Fruit fly (Drosophila melanogaster) whole organism, prepupa: Measurements from ENCODE around the gene eIF4E1.

Experiments used
- Blimp-1 ChIP-seq: fragments of 200-800 bp; sonication (Bioruptor generic); optimal IDR thresholded peaks from 3 replicates; lab custom pipeline; 2017; ENCODE audit warnings: missing biosample characterization, missing genetic modification characterization, mild to moderate bottlenecking, moderate library complexity, missing genetic modification reagents
- CG10631 ChIP-seq: fragments of 200-800 bp; sonication (Bioruptor generic); optimal IDR thresholded peaks from 2 replicates; lab custom pipeline; 2016; ENCODE audit warnings: missing biosample characterization, missing genetic modification characterization
- CG11294 ChIP-seq: fragments of 200-800 bp; sonication (Bioruptor generic); IDR thresholded peaks from 2 replicates; pipeline ENCODE4 v1.3.6; 2022; ENCODE audit warnings: missing biosample characterization, missing genetic modification characterization
- CG11762 ChIP-seq: fragments of 200-800 bp; sonication (Bioruptor generic); optimal IDR thresholded peaks from 3 replicates; lab custom pipeline; 2016; ENCODE audit warnings: missing biosample characterization, missing genetic modification characterization; ENCODE audit not compliant: insufficient read depth
- CG11902 ChIP-seq: fragments of 200-800 bp; sonication (Bioruptor generic); optimal IDR thresholded peaks from 3 replicates; lab custom pipeline; 2016; ENCODE audit warnings: missing biosample characterization, missing genetic modification characterization
- CG15336 ChIP-seq: fragments of 200-800 bp; sonication (Bioruptor generic); IDR thresholded peaks from 2 replicates; pipeline ENCODE4 v1.3.6; 2022; ENCODE audit warnings: missing biosample characterization, missing genetic modification characterization
- CG1621 ChIP-seq: fragments of 200-800 bp; sonication (Bioruptor generic); optimal IDR thresholded peaks from 3 replicates; lab custom pipeline; 2018; ENCODE audit warnings: missing biosample characterization, mild to moderate bottlenecking, missing genetic modification characterization
- CG16779 ChIP-seq: fragments of 200-800 bp; sonication (Bioruptor generic); optimal IDR thresholded peaks from 3 replicates; lab custom pipeline; 2017; ENCODE audit warnings: missing biosample characterization, mild to moderate bottlenecking, missing genetic modification characterization
- CG3032 ChIP-seq: fragments of 200-800 bp; optimal IDR thresholded peaks from 2 replicates; lab custom pipeline; 2019; ENCODE audit warnings: missing biosample characterization, mild to moderate bottlenecking, missing genetic modification characterization, moderate library complexity
- CG34406 ChIP-seq: fragments of 200-800 bp; sonication (Bioruptor generic); optimal IDR thresholded peaks from 3 replicates; lab custom pipeline; 2016; ENCODE audit warnings: missing biosample characterization, missing genetic modification characterization
- CG3919 ChIP-seq: fragments of 200-800 bp; sonication (Bioruptor generic); optimal IDR thresholded peaks from 3 replicates; lab custom pipeline; 2016; ENCODE audit warnings: missing biosample characterization, missing genetic modification characterization
- CG6163 ChIP-seq: fragments of 200-800 bp; sonication (Bioruptor generic); IDR thresholded peaks from 3 replicates; pipeline ENCODE4 v1.3.6; 2022; ENCODE audit warnings: missing biosample characterization, missing genetic modification characterization
- CG6276 ChIP-seq: fragments of 200-800 bp; sonication (Bioruptor generic); optimal IDR thresholded peaks from 2 replicates; lab custom pipeline; 2017; ENCODE audit warnings: missing biosample characterization, mild to moderate bottlenecking, missing genetic modification characterization
- CG6854 ChIP-seq: fragments of 200-800 bp; sonication (Bioruptor generic); optimal IDR thresholded peaks from 2 replicates; lab custom pipeline; 2017; ENCODE audit warnings: missing biosample characterization, mild to moderate bottlenecking, missing genetic modification characterization
- CG7368 ChIP-seq: fragments of 200-800 bp; sonication (Bioruptor generic); optimal IDR thresholded peaks from 3 replicates; lab custom pipeline; 2016; ENCODE audit warnings: missing biosample characterization, missing genetic modification characterization
- CG8119 ChIP-seq: fragments of 200-800 bp; sonication (Bioruptor generic); IDR thresholded peaks from 3 replicates; pipeline ENCODE4 v1.3.6; 2022; ENCODE audit warnings: missing biosample characterization, missing genetic modification characterization
- CG8319 ChIP-seq: fragments of 200-800 bp; sonication (Bioruptor generic); optimal IDR thresholded peaks from 3 replicates; lab custom pipeline; 2016; ENCODE audit warnings: missing biosample characterization, missing genetic modification characterization
- Eip75B ChIP-seq: fragments of 200-800 bp; sonication (Bioruptor generic); optimal IDR thresholded peaks from 3 replicates; lab custom pipeline; 2016; ENCODE audit warnings: missing biosample characterization, missing genetic modification characterization
- Eip78C ChIP-seq: fragments of 200-800 bp; sonication (Bioruptor generic); peaks from one replicate; lab custom pipeline; 2016; ENCODE audit warnings: missing biosample characterization, missing genetic modification characterization
- Eip93F ChIP-seq: fragments of 200-800 bp; sonication (Bioruptor generic); optimal IDR thresholded peaks from 2 replicates; lab custom pipeline; 2016; ENCODE audit warnings: missing biosample characterization, mild to moderate bottlenecking, missing genetic modification characterization
- Ets96B ChIP-seq: fragments of 200-800 bp; optimal IDR thresholded peaks from 2 replicates; lab custom pipeline; 2019; ENCODE audit warnings: missing biosample characterization, mild to moderate bottlenecking, missing genetic modification characterization, moderate library complexity
- Gug ChIP-seq: fragments of 200-800 bp; sonication (Bioruptor generic); IDR thresholded peaks from 2 replicates; pipeline ENCODE4 v1.3.6; 2022; ENCODE audit warnings: missing biosample characterization, missing genetic modification characterization
- Hr38 ChIP-seq: sonication (Bioruptor generic); optimal IDR thresholded peaks from 2 replicates; lab custom pipeline; 2016; ENCODE audit warnings: missing biosample characterization, missing genetic modification characterization
- Hr39 ChIP-seq: fragments of 200-800 bp; sonication (Bioruptor generic); optimal IDR thresholded peaks from 2 replicates; lab custom pipeline; 2016; ENCODE audit warnings: missing biosample characterization, missing genetic modification characterization
- Hr4 ChIP-seq: fragments of 200-800 bp; sonication (Bioruptor generic); optimal IDR thresholded peaks from 3 replicates; lab custom pipeline; 2016; ENCODE audit warnings: missing biosample characterization, missing genetic modification characterization
- Lpt ChIP-seq: fragments of 200-800 bp; sonication (Bioruptor generic); optimal IDR thresholded peaks from 3 replicates; lab custom pipeline; 2016; ENCODE audit warnings: missing biosample characterization, missing genetic modification characterization
- Met ChIP-seq: fragments of 200-800 bp; sonication (Bioruptor generic); optimal IDR thresholded peaks from 3 replicates; lab custom pipeline; 2016; ENCODE audit warnings: missing biosample characterization, missing genetic modification characterization
- OdsH ChIP-seq: fragments of 200-800 bp; sonication (Bioruptor generic); optimal IDR thresholded peaks from 3 replicates; lab custom pipeline; 2016; ENCODE audit warnings: missing biosample characterization, missing genetic modification characterization
- Smox ChIP-seq: fragments of 200-800 bp; sonication (Bioruptor generic); optimal IDR thresholded peaks from 3 replicates; lab custom pipeline; 2016; ENCODE audit warnings: missing biosample characterization, missing genetic modification characterization
- Sox102F ChIP-seq: fragments of 200-800 bp; sonication (Bioruptor generic); optimal IDR thresholded peaks from 2 replicates; lab custom pipeline; 2016; ENCODE audit warnings: missing biosample characterization, mild to moderate bottlenecking, missing genetic modification characterization
- Sox14 ChIP-seq: fragments of 200-800 bp; sonication (Bioruptor generic); optimal IDR thresholded peaks from 3 replicates; lab custom pipeline; 2016; ENCODE audit warnings: missing biosample characterization, missing genetic modification characterization
- achi ChIP-seq: fragments of 200-800 bp; sonication (Bioruptor generic); optimal IDR thresholded peaks from 3 replicates; lab custom pipeline; 2016; ENCODE audit warnings: missing biosample characterization, missing genetic modification characterization
- eg ChIP-seq: fragments of 200-800 bp; sonication (Bioruptor generic); IDR thresholded peaks from 3 replicates; pipeline ENCODE4 v1.3.6; 2022; ENCODE audit warnings: missing biosample characterization, missing genetic modification characterization
- esn ChIP-seq: fragments of 200-800 bp; sonication (Bioruptor generic); optimal IDR thresholded peaks from 2 replicates; lab custom pipeline; 2016; ENCODE audit warnings: missing biosample characterization, mild to moderate bottlenecking, missing genetic modification characterization, moderate library complexity
- fd85E ChIP-seq: fragments of 200-800 bp; sonication (Bioruptor generic); optimal IDR thresholded peaks from 3 replicates; lab custom pipeline; 2016; ENCODE audit warnings: missing biosample characterization, missing genetic modification characterization
- lz ChIP-seq: fragments of 200-800 bp; sonication (Bioruptor generic); optimal IDR thresholded peaks from 3 replicates; lab custom pipeline; 2016; ENCODE audit warnings: missing biosample characterization, missing genetic modification characterization
- net ChIP-seq: fragments of 200-800 bp; sonication (Bioruptor generic); optimal IDR thresholded peaks from 3 replicates; lab custom pipeline; 2016; ENCODE audit warnings: missing biosample characterization, missing genetic modification characterization
- spab ChIP-seq: fragments of 200-800 bp; sonication (Bioruptor generic); optimal IDR thresholded peaks from 2 replicates; lab custom pipeline; 2017; ENCODE audit warnings: missing biosample characterization, mild to moderate bottlenecking, missing genetic modification characterization, missing genetic modification reagents
- svp ChIP-seq: fragments of 200-800 bp; sonication (Bioruptor generic); peaks from one replicate; lab custom pipeline; 2016; ENCODE audit warnings: missing biosample characterization, missing genetic modification characterization
- topi ChIP-seq: fragments of 200-800 bp; sonication (Bioruptor generic); optimal IDR thresholded peaks from 3 replicates; lab custom pipeline; 2016; ENCODE audit warnings: missing biosample characterization, missing genetic modification characterization
- vri ChIP-seq: fragments of 200-800 bp; sonication (Bioruptor generic); optimal IDR thresholded peaks from 3 replicates; lab custom pipeline; 2016; ENCODE audit warnings: missing biosample characterization, mild to moderate bottlenecking, missing genetic modification characterization

eIF4E1 gene

DNA sequence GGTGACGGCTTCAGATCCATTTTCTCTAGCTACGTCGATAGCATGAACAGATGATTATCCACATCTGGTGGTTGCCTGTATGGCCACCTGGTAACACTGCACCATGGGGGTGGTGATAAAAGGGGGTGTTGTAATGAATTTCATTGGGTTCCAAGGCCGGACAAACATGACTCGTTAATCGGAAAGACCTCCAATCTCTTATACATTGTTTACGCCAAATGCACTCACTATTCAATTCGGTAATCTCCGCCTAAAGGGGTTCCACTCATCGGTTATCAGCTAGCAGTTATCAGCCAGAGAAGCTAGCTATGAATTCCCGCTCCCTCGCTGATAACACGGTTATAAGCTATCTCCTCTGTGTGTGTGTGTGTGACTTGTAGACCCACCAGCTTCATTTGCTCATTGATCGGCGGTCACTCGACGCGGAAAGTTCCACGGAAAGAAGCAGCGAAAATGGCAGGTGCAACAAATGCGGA is 42.0 kb downstream of the eIF4E1 start, which contains the start of gene Pdxk (continued):
- TF ChIP-seq Hr38 (GFP tag; lab: Kevin White, UChicago) = no peak
- no peak for TF ChIP-seq Ets96B
- no peak for TF ChIP-seq CG10631 (GFP tag; lab: Kevin White, UChicago)
- TF ChIP-seq CG6854 (GFP tag; lab: Kevin White, UChicago) = peak; percentile 19
- TF ChIP-seq fd85E (GFP tag; lab: Kevin White, UChicago) = no peak
- peak; percentile 30 for TF ChIP-seq CG6276 (GFP tag; lab: Kevin White, UChicago)
- 0 out of 3 replicates have a peak, but pooled peaks have one; percentile 30 for TF ChIP-seq CG8119 (GFP tag; lab: Robert Waterston, UW)

DNA sequence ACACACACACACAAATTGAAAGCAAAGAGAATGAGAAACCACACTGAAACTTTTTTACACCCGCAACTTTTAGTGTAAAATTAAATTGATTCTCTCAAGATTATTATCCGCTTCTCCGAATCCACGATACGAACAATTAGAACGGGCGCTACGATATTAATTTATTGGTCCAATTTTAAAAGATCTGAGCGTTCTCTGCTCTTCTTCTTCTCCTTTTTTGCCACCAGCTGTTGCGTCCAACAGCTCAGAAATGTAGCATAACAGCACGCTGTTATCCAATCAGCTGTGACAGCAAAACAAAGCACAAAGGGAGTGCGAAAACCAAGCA is 43.6 kb downstream of the eIF4E1 start, which contains the start of the genes UGP and Svip:
Gene UGP (minus strand): TSS at position 223 of the 328 bp plus-strand sequence.
Gene Svip (plus strand): TSS at position 287 of the 328 bp plus-strand sequence.
- TF ChIP-seq spab (GFP tag; lab: Kevin White, UChicago) = no peak
- TF ChIP-seq CG7368 (GFP tag; lab: Kevin White, UChicago) = peak; percentile 6
- TF ChIP-seq CG3032 = peak; percentile 0
- TF ChIP-seq Hr39 (GFP tag; lab: Kevin White, UChicago) = peak; percentile 10
- TF ChIP-seq CG3919 = peak; percentile 60
- TF ChIP-seq achi = peak; percentile 39
- no peak for TF ChIP-seq CG10631 (GFP tag; lab: Kevin White, UChicago)
- TF ChIP-seq Met (GFP tag; lab: Kevin White, UChicago) = no peak
- TF ChIP-seq CG8119 (GFP tag; lab: Robert Waterston, UW) = peak; percentile 43; the same call in 2 of the 3 replicates
- peak; percentile 34 for TF ChIP-seq lz
- no peak for TF ChIP-seq CG16779 (tag; lab: Kevin White, UChicago)
- TF ChIP-seq CG15336 = peak; percentile 45; the same call in 1 of the 2 replicates
- TF ChIP-seq Eip93F (GFP tag; lab: Kevin White, UChicago) = no peak
- TF ChIP-seq Smox = no peak
- peak; percentile 93 for TF ChIP-seq Sox14 (GFP tag; lab: Kevin White, UChicago)
- no peak for TF ChIP-seq Lpt (GFP tag; lab: Kevin White, UChicago)
- no peak for TF ChIP-seq CG34406 (GFP tag; lab: Kevin White, UChicago)
- peak; percentile 64 for TF ChIP-seq Hr4 (GFP tag; lab: Kevin White, UChicago)
- TF ChIP-seq Blimp-1 (GFP tag; lab: Kevin White, UChicago) = no peak
- peak; percentile 68; the same call in 2 of the 3 replicates for TF ChIP-seq eg (GFP tag; lab: Robert Waterston, UW)
- peak; percentile 56; the same call in 1 of the 3 replicates for TF ChIP-seq CG6163 (GFP tag; lab: Robert Waterston, UW)
- no peak for TF ChIP-seq Gug (GFP tag; lab: Robert Waterston, UW)
- TF ChIP-seq CG11902 = no peak
- TF ChIP-seq CG11294 = no peak
- peak; percentile 35 for TF ChIP-seq Eip75B (GFP tag; lab: Kevin White, UChicago)
- no peak for TF ChIP-seq CG6276 (GFP tag; lab: Kevin White, UChicago)
- peak; percentile 19 for TF ChIP-seq Sox102F (GFP tag; lab: Kevin White, UChicago)
- TF ChIP-seq svp (GFP tag; lab: Kevin White, UChicago) = no peak
- TF ChIP-seq Ets96B = peak; percentile 10
- no peak for TF ChIP-seq vri (GFP tag; lab: Kevin White, UChicago)
- TF ChIP-seq CG1621 (tag; lab: Kevin White, UChicago) = no peak
- TF ChIP-seq Eip78C (GFP tag; lab: Kevin White, UChicago) = peak; percentile 71
- no peak for TF ChIP-seq CG11762 (GFP tag; lab: Kevin White, UChicago)
- TF ChIP-seq esn (GFP tag; lab: Kevin White, UChicago) = peak; percentile 57
- TF ChIP-seq net = peak; percentile 53
- no peak for TF ChIP-seq CG8319 (GFP tag; lab: Kevin White, UChicago)
- TF ChIP-seq OdsH (GFP tag; lab: Kevin White, UChicago) = peak; percentile 17
- peak; percentile 39 for TF ChIP-seq topi (GFP tag; lab: Kevin White, UChicago)
